Worm (Caenorhabditis elegans) whole organism, mixed stage, embryonic: ENCODE data around the gene moc-5.

Experiments used
- ces-1 ChIP-seq: fragments of 150-350 bp; optimal IDR thresholded peaks from 2 replicates; lab custom pipeline; 2014; ENCODE audit warnings: missing biosample characterization, missing genetic modification reagents, missing genetic modification characterization
- flh-1 ChIP-seq: fragments of 200-800 bp; sonication (Bioruptor generic); optimal IDR thresholded peaks from 2 replicates; lab custom pipeline; 2018; ENCODE audit warnings: mild to moderate bottlenecking, missing genetic modification characterization, moderate library complexity, missing compliant biosample characterization
- lin-13 ChIP-seq: fragments of 150-350 bp; optimal IDR thresholded peaks from 2 replicates; lab custom pipeline; 2014; ENCODE audit warnings: missing biosample characterization, missing genetic modification characterization
- mep-1 ChIP-seq: fragments of 150-350 bp; optimal IDR thresholded peaks from 2 replicates; lab custom pipeline; 2017; ENCODE audit warnings: missing biosample characterization, missing genetic modification reagents, missing genetic modification characterization, inconsistent platforms
- mls-2 ChIP-seq: sonication (generic microtip); optimal IDR thresholded peaks from 2 replicates; lab custom pipeline; 2016; ENCODE audit warnings: mild to moderate bottlenecking, missing genetic modification characterization, moderate library complexity, missing compliant biosample characterization
- nhr-2 ChIP-seq: fragments of 150-350 bp; optimal IDR thresholded peaks from 2 replicates; lab custom pipeline; 2014; ENCODE audit warnings: missing biosample characterization, missing genetic modification characterization
- nhr-237 ChIP-seq: fragments of 150-350 bp; optimal IDR thresholded peaks from 2 replicates; lab custom pipeline; 2014; ENCODE audit warnings: missing biosample characterization, missing genetic modification characterization
- nhr-28 ChIP-seq: fragments of 150-350 bp; optimal IDR thresholded peaks from 2 replicates; lab custom pipeline; 2014; ENCODE audit warnings: missing biosample characterization, missing genetic modification characterization
- pha-4 ChIP-seq: fragments of 150-350 bp; optimal IDR thresholded peaks from 2 replicates; lab custom pipeline; 2018; ENCODE audit warnings: missing biosample characterization, missing genetic modification reagents, missing genetic modification characterization
- snpc-4 ChIP-seq: fragments of 150-350 bp; optimal IDR thresholded peaks from 2 replicates; lab custom pipeline; 2014; ENCODE audit warnings: missing biosample characterization, missing genetic modification characterization
- tbx-8 ChIP-seq: fragments of 200-800 bp; sonication (Bioruptor generic); optimal IDR thresholded peaks from 2 replicates; lab custom pipeline; 2018; ENCODE audit warnings: mild to moderate bottlenecking, missing genetic modification characterization, moderate library complexity, missing compliant biosample characterization
- unc-39 ChIP-seq: fragments of 150-350 bp; optimal IDR thresholded peaks from 2 replicates; lab custom pipeline; 2014; ENCODE audit warnings: missing biosample characterization, missing genetic modification characterization
- unc-62 ChIP-seq: fragments of 150-350 bp; optimal IDR thresholded peaks from 2 replicates; lab custom pipeline; 2014; ENCODE audit warnings: missing biosample characterization, missing genetic modification reagents, missing genetic modification characterization
- ztf-11 ChIP-seq: fragments of 150-350 bp; optimal IDR thresholded peaks from 2 replicates; lab custom pipeline; 2014; ENCODE audit warnings: missing biosample characterization, missing genetic modification characterization

DNA sequence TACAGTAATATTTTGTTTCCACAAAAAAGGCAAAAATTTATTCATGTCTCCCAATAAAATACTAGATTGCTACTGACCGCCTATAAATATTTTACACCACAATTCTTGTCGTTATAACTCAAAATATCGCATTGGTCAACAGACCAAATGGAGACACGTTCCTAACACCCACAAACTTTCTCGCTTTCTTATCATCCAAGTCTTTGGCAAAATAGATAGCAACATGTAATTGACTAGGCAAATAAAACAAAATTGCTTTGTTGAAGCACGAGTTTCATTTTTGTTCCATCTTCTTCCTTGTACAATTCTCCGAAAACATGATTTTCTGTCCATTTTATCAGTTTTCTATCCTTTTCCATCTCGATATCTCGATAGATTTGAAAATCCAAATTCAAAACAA lies 36.8 kb upstream of the moc-5 start:
- TF ChIP-seq nhr-237 (tag; lab: Kevin White, UChicago) (no peak), ces-1 (GFP tag; lab: Kevin White, UChicago) (no peak), lin-13 (tag; lab: Kevin White, UChicago) (no peak), ztf-11 (no peak), flh-1 (GFP tag; lab: Kevin White, UChicago) (no peak), tbx-8 (no peak), unc-62 (no peak), snpc-4 (tag; lab: Kevin White, UChicago) (no peak), pha-4 (no peak), nhr-2 (no peak), nhr-28 (tag; lab: Kevin White, UChicago) (no peak), mep-1 (no peak), unc-39 (tag; lab: Kevin White, UChicago) (no peak), mls-2 (tag; lab: Kevin White, UChicago) (no peak)
